Worm (Caenorhabditis elegans) whole organism, young adult: Measurements from ENCODE around the gene C56E6.4.

ENCODE experiments used
- F39B2.1 ChIP-seq: fragments of 200-800 bp; sonication (Bioruptor generic); IDR thresholded peaks from 2 replicates; pipeline ENCODE4 v1.3.6; 2022; ENCODE audit warnings: missing genetic modification reagents, missing genetic modification characterization, missing compliant biosample characterization
- F52B5.7 ChIP-seq: sonication (generic microtip); optimal IDR thresholded peaks from 2 replicates; lab custom pipeline; 2016; ENCODE audit warnings: mild to moderate bottlenecking, missing genetic modification characterization, missing compliant biosample characterization
- F55B11.4 ChIP-seq: sonication (generic microtip); optimal IDR thresholded peaks from 2 replicates; lab custom pipeline; 2016; ENCODE audit warnings: missing compliant biosample characterization, missing genetic modification characterization, borderline replicate concordance; ENCODE audit not compliant: insufficient read depth
- K12H6.12 ChIP-seq: fragments of 200-800 bp; sonication (Bioruptor generic); optimal IDR thresholded peaks from 2 replicates; lab custom pipeline; 2018; ENCODE audit warnings: mild to moderate bottlenecking, missing genetic modification characterization, missing compliant biosample characterization
- T07F8.4 ChIP-seq: sonication (generic microtip); optimal IDR thresholded peaks from 2 replicates; lab custom pipeline; 2016; ENCODE audit warnings: mild to moderate bottlenecking, missing genetic modification characterization, moderate library complexity, missing compliant biosample characterization
- Y53F4B.3 ChIP-seq: fragments of 200-800 bp; sonication (Bioruptor generic); IDR thresholded peaks from 2 replicates; pipeline ENCODE4 v1.3.6; 2022; ENCODE audit warnings: missing genetic modification reagents, missing genetic modification characterization, missing compliant biosample characterization
- Y67H2A.10 ChIP-seq: fragments of 200-800 bp; sonication (Bioruptor generic); conservative IDR thresholded peaks from 2 replicates; pipeline ENCODE4 v1.3.6; 2022; ENCODE audit warnings: missing genetic modification reagents, missing genetic modification characterization, missing compliant biosample characterization
- Y95B8A.8 ChIP-seq: fragments of 200-800 bp; sonication (Bioruptor generic); IDR thresholded peaks from 2 replicates; pipeline ENCODE4 v1.3.6; 2022; ENCODE audit warnings: missing genetic modification reagents, missing genetic modification characterization, missing compliant biosample characterization
- ama-1 ChIP-seq, 3 experiments: fragments of 150-350 bp in 1 of 3; sonication (generic microtip) in 2 of 3; optimal IDR thresholded peaks; 2 replicates each; lab custom pipeline; 2014 to 2018; ENCODE audit warnings: missing biosample characterization in 2 of 3, missing genetic modification characterization in 2 of 3, missing genetic modification reagents in 2 of 3
- athp-1 ChIP-seq: sonication (generic microtip); optimal IDR thresholded peaks from 2 replicates; lab custom pipeline; 2017; ENCODE audit warnings: mild to moderate bottlenecking, missing genetic modification characterization, missing compliant biosample characterization
- attf-6 ChIP-seq: fragments of 200-800 bp; sonication (Bioruptor generic); IDR thresholded peaks from 2 replicates; pipeline ENCODE4 v1.3.6; 2022; ENCODE audit warnings: missing genetic modification reagents, missing genetic modification characterization, missing compliant biosample characterization
- ccch-3 ChIP-seq: fragments of 200-800 bp; sonication (Bioruptor generic); optimal IDR thresholded peaks from 2 replicates; lab custom pipeline; 2018; ENCODE audit warnings: mild to moderate bottlenecking, missing genetic modification characterization, missing compliant biosample characterization
- cebp-2 ChIP-seq: fragments of 200-800 bp; sonication (Bioruptor generic); IDR thresholded peaks from 2 replicates; pipeline ENCODE4 v1.3.6; 2022; ENCODE audit warnings: missing genetic modification characterization, missing compliant biosample characterization
- ceh-40 ChIP-seq: fragments of 200-800 bp; sonication (Bioruptor generic); IDR thresholded peaks from 2 replicates; pipeline ENCODE4 v1.3.6; 2022; ENCODE audit warnings: missing genetic modification characterization, missing compliant biosample characterization
- ceh-91 ChIP-seq: fragments of 200-800 bp; sonication (Bioruptor generic); IDR thresholded peaks from 2 replicates; pipeline ENCODE4 v1.3.6; 2022; ENCODE audit warnings: missing genetic modification reagents, missing genetic modification characterization, missing compliant biosample characterization
- egl-18 ChIP-seq: fragments of 200-800 bp; sonication (Bioruptor generic); IDR thresholded peaks from 2 replicates; pipeline ENCODE4 v1.3.6; 2022; ENCODE audit warnings: missing genetic modification reagents, missing genetic modification characterization, missing compliant biosample characterization
- egrh-3 ChIP-seq: fragments of 200-800 bp; sonication (Bioruptor generic); IDR thresholded peaks from 2 replicates; pipeline ENCODE4 v1.3.6; 2022; ENCODE audit warnings: missing genetic modification reagents, missing genetic modification characterization, missing compliant biosample characterization
- fkh-3 ChIP-seq: sonication (generic microtip); optimal IDR thresholded peaks from 2 replicates; lab custom pipeline; 2016; ENCODE audit warnings: mild to moderate bottlenecking, missing genetic modification characterization, missing compliant biosample characterization
- hlh-12 ChIP-seq: sonication (generic microtip); optimal IDR thresholded peaks from 2 replicates; lab custom pipeline; 2016; ENCODE audit warnings: missing genetic modification characterization, missing compliant biosample characterization
- hrde-1 ChIP-seq: sonication (generic microtip); optimal IDR thresholded peaks from 2 replicates; lab custom pipeline; 2016; ENCODE audit warnings: missing genetic modification characterization, mild to moderate bottlenecking, missing compliant biosample characterization, moderate library complexity, missing genotype, missing genetic modification reagents, borderline replicate concordance
- lsl-1 ChIP-seq: fragments of 200-800 bp; sonication (Bioruptor generic); optimal IDR thresholded peaks from 2 replicates; lab custom pipeline; 2018; ENCODE audit warnings: mild to moderate bottlenecking, missing genetic modification characterization, moderate library complexity, missing compliant biosample characterization
- lsy-27 ChIP-seq: sonication (generic microtip); optimal IDR thresholded peaks from 2 replicates; lab custom pipeline; 2017; ENCODE audit warnings: missing genetic modification characterization, mild to moderate bottlenecking, missing compliant biosample characterization, antibody characterized with exemption, missing genotype, borderline replicate concordance; ENCODE audit not compliant: insufficient read depth
- mcd-1 ChIP-seq: fragments of 200-800 bp; sonication (Bioruptor generic); IDR thresholded peaks from 2 replicates; pipeline ENCODE4 v1.3.6; 2022; ENCODE audit warnings: missing genetic modification reagents, missing genetic modification characterization, missing compliant biosample characterization
- mel-28 ChIP-seq: sonication (generic microtip); optimal IDR thresholded peaks from 2 replicates; lab custom pipeline; 2016; ENCODE audit warnings: borderline replicate concordance, mild to moderate bottlenecking, missing genetic modification characterization, missing compliant biosample characterization
- nhr-120 ChIP-seq: fragments of 200-800 bp; sonication (Bioruptor generic); IDR thresholded peaks from 2 replicates; pipeline ENCODE4 v1.3.6; 2022; ENCODE audit warnings: missing genetic modification characterization, missing compliant biosample characterization
- nhr-80 ChIP-seq: sonication (generic microtip); optimal IDR thresholded peaks from 2 replicates; lab custom pipeline; 2016; ENCODE audit warnings: missing genetic modification characterization, missing compliant biosample characterization
- repo-1 ChIP-seq: sonication (generic microtip); optimal IDR thresholded peaks from 2 replicates; lab custom pipeline; 2017; ENCODE audit warnings: mild to moderate bottlenecking, missing genetic modification characterization, missing compliant biosample characterization
- rpc-1 ChIP-seq, 2 experiments: fragments of 150-350 bp in 1 of 2; sonication (generic microtip) in 1 of 2; optimal IDR thresholded peaks; 2 replicates each; lab custom pipeline; 2014 to 2018; ENCODE audit warnings: missing biosample characterization in 1 of 2, missing genetic modification characterization in 1 of 2, missing genetic modification reagents in 1 of 2, missing genotype in 1 of 2
- sea-2 ChIP-seq: fragments of 200-800 bp; sonication (Bioruptor generic); IDR thresholded peaks from 2 replicates; pipeline ENCODE4 v1.3.6; 2022; ENCODE audit warnings: missing genetic modification characterization, missing compliant biosample characterization
- snpc-3.4 ChIP-seq: sonication (generic microtip); optimal IDR thresholded peaks from 2 replicates; lab custom pipeline; 2017; ENCODE audit warnings: missing genetic modification characterization, mild to moderate bottlenecking, missing compliant biosample characterization, antibody characterized with exemption, moderate library complexity, missing genotype, missing genetic modification reagents
- snpc-4 ChIP-seq, 5 experiments: fragments of 150-350 bp in 1 of 5; sonication (generic microtip) in 4 of 5; optimal IDR thresholded peaks; 2 replicates each; lab custom pipeline; 2014 to 2018; ENCODE audit warnings: missing genetic modification characterization in 5 of 5, missing biosample characterization in 3 of 5, antibody characterized with exemption in 2 of 5, mild to moderate bottlenecking in 2 of 5, missing compliant biosample characterization in 2 of 5, missing genotype in 2 of 5, moderate library complexity in 2 of 5, missing genetic modification reagents in 1 of 5
- somi-1 ChIP-seq: fragments of 200-800 bp; sonication (Bioruptor generic); optimal IDR thresholded peaks from 2 replicates; lab custom pipeline; 2018; ENCODE audit warnings: mild to moderate bottlenecking, missing genetic modification characterization, missing compliant biosample characterization
- unc-130 ChIP-seq: sonication (generic microtip); optimal IDR thresholded peaks from 2 replicates; lab custom pipeline; 2016; ENCODE audit warnings: missing genetic modification reagents, missing genetic modification characterization, missing compliant biosample characterization
- zim-3 ChIP-seq: sonication (generic microtip); optimal IDR thresholded peaks from 2 replicates; lab custom pipeline; 2017; ENCODE audit warnings: mild to moderate bottlenecking, missing genetic modification characterization, moderate library complexity, missing compliant biosample characterization
- ztf-25 ChIP-seq: fragments of 200-800 bp; sonication (Bioruptor generic); IDR thresholded peaks from 2 replicates; pipeline ENCODE4 v1.3.6; 2022; ENCODE audit warnings: missing genetic modification reagents, missing genetic modification characterization, missing compliant biosample characterization

The C56E6.4 gene

ce11 chrII:6531940-6532339, 3.4 kb upstream of the C56E6.4 start, which contains the start of gene abcx-1:
Gene abcx-1 (plus strand): TSS chrII:6532163.
- TF ChIP-seq cebp-2 (GFP tag; lab: Robert Waterston, UW) (no peak), hlh-12 (no peak), Y67H2A.10 (no peak), athp-1 (tag; lab: Kevin White, UChicago) (no peak), T07F8.4 (tag; lab: Kevin White, UChicago) (no peak), ztf-25 (GFP tag; lab: Robert Waterston, UW) (no peak), lsl-1 (no peak), mel-28 (tag; lab: Kevin White, UChicago) (no peak), attf-6 (GFP tag; lab: Robert Waterston, UW) (no peak), egrh-3 (no peak), rpc-1 (optimal IDR thresholded peaks at IDR 0.05; lab: Kevin White, UChicago) (no peak), rpc-1 (tag; optimal IDR thresholded peaks at IDR 0.05; lab: Kevin White, UChicago) (no peak), fkh-3 (no peak), snpc-3.4 (no peak), lsy-27 (tag; lab: Kevin White, UChicago) (no peak), nhr-120 (GFP tag; lab: Robert Waterston, UW) (no peak)

ce11 chrII:6531527-6531926, 3.0 kb upstream of the C56E6.4 start, which contains the start of gene abch-1:
Gene abch-1 (minus strand): TSS chrII:6531627.
- TF ChIP-seq Y53F4B.3 (GFP tag; lab: Robert Waterston, UW), result no peak
- TF ChIP-seq ccch-3 (GFP tag; lab: Kevin White, UChicago), result no peak
- no peak for TF ChIP-seq Y67H2A.10
- no peak for TF ChIP-seq ceh-91 (GFP tag; lab: Robert Waterston, UW)
- TF ChIP-seq ceh-40 (GFP tag; lab: Robert Waterston, UW), result no peak
- TF ChIP-seq, all 124 proteins: peak for 0

- TF ChIP-seq snpc-4 (GFP tag; optimal IDR thresholded peaks at IDR 0.05; lab: Kevin White, UChicago) (no peak), snpc-4 (tag; optimal IDR thresholded peaks at IDR 0.05; lab: Kevin White, UChicago) (no peak), F39B2.1 (GFP tag; lab: Robert Waterston, UW) (no peak), sea-2 (no peak), K12H6.12 (no peak), nhr-120 (GFP tag; lab: Robert Waterston, UW) (no peak), ama-1 (optimal IDR thresholded peaks at IDR 0.05; lab: Kevin White, UChicago) (peak; percentile 14), ama-1 (GFP tag; optimal IDR thresholded peaks at IDR 0.05; lab: Kevin White, UChicago) (no peak), mcd-1 (no peak), hrde-1 (no peak), repo-1 (tag; lab: Kevin White, UChicago) (peak; percentile 19), Y95B8A.8 (no peak), zim-3 (tag; lab: Kevin White, UChicago) (no peak), egl-18 (GFP tag; lab: Robert Waterston, UW) (no peak), Y53F4B.3 (GFP tag; lab: Robert Waterston, UW) (no peak), F55B11.4 (tag; lab: Kevin White, UChicago) (no peak), T07F8.4 (tag; lab: Kevin White, UChicago) (no peak)
These were observed 2.3 kb downstream of the C56E6.4 start for ce11 chrII:6526136-6526684.

ce11 chrII:6524501-6524977, 4.0 kb downstream of the C56E6.4 start, which contains the start of gene C56E6.2:
Gene C56E6.2 (plus strand): TSS chrII:6524927.
- no peak for TF ChIP-seq F52B5.7
- no peak for TF ChIP-seq somi-1 (GFP tag; lab: Kevin White, UChicago)
- 0 out of 2 replicates have a peak, but pooled peaks have one; percentile 35 for TF ChIP-seq ceh-40 (GFP tag; lab: Robert Waterston, UW)
- no peak for TF ChIP-seq hrde-1
- TF ChIP-seq nhr-80 (tag; lab: Kevin White, UChicago), result peak; percentile 43
- TF ChIP-seq unc-130 (GFP tag; lab: Kevin White, UChicago), result no peak
- TF ChIP-seq, all 124 proteins: peak for 2
